Fruit fly (Drosophila melanogaster) whole organism, prepupa: Measurements from ENCODE around the gene CG13288.

ENCODE experiments used
- CG10631 ChIP-seq: fragments of 200-800 bp; sonication (Bioruptor generic); optimal IDR thresholded peaks from 2 replicates; lab custom pipeline; 2016; ENCODE audit warnings: missing biosample characterization, missing genetic modification characterization
- CG10669 ChIP-seq: fragments of 200-800 bp; sonication (Bioruptor generic); optimal IDR thresholded peaks from 3 replicates; lab custom pipeline; 2018; ENCODE audit warnings: missing biosample characterization, mild to moderate bottlenecking, missing genetic modification characterization, moderate library complexity
- CG11902 ChIP-seq: fragments of 200-800 bp; sonication (Bioruptor generic); optimal IDR thresholded peaks from 3 replicates; lab custom pipeline; 2016; ENCODE audit warnings: missing biosample characterization, missing genetic modification characterization
- CG15336 ChIP-seq: fragments of 200-800 bp; sonication (Bioruptor generic); IDR thresholded peaks from 2 replicates; pipeline ENCODE4 v1.3.6; 2022; ENCODE audit warnings: missing biosample characterization, missing genetic modification characterization
- CG1621 ChIP-seq: fragments of 200-800 bp; sonication (Bioruptor generic); optimal IDR thresholded peaks from 3 replicates; lab custom pipeline; 2018; ENCODE audit warnings: missing biosample characterization, mild to moderate bottlenecking, missing genetic modification characterization
- CG16779 ChIP-seq: fragments of 200-800 bp; sonication (Bioruptor generic); optimal IDR thresholded peaks from 3 replicates; lab custom pipeline; 2017; ENCODE audit warnings: missing biosample characterization, mild to moderate bottlenecking, missing genetic modification characterization
- CG3032 ChIP-seq: fragments of 200-800 bp; optimal IDR thresholded peaks from 2 replicates; lab custom pipeline; 2019; ENCODE audit warnings: missing biosample characterization, mild to moderate bottlenecking, missing genetic modification characterization, moderate library complexity
- CG31627 ChIP-seq: fragments of 200-800 bp; sonication (Bioruptor generic); optimal IDR thresholded peaks from 3 replicates; lab custom pipeline; 2016; ENCODE audit warnings: missing biosample characterization, missing genetic modification characterization
- CG32006 ChIP-seq: fragments of 200-800 bp; sonication (Bioruptor generic); optimal IDR thresholded peaks from 3 replicates; lab custom pipeline; 2017; ENCODE audit warnings: missing biosample characterization, mild to moderate bottlenecking, missing genetic modification characterization
- CG34406 ChIP-seq: fragments of 200-800 bp; sonication (Bioruptor generic); optimal IDR thresholded peaks from 3 replicates; lab custom pipeline; 2016; ENCODE audit warnings: missing biosample characterization, missing genetic modification characterization
- CG3919 ChIP-seq: fragments of 200-800 bp; sonication (Bioruptor generic); optimal IDR thresholded peaks from 3 replicates; lab custom pipeline; 2016; ENCODE audit warnings: missing biosample characterization, missing genetic modification characterization
- CG6163 ChIP-seq: fragments of 200-800 bp; sonication (Bioruptor generic); IDR thresholded peaks from 3 replicates; pipeline ENCODE4 v1.3.6; 2022; ENCODE audit warnings: missing biosample characterization, missing genetic modification characterization
- CG6276 ChIP-seq: fragments of 200-800 bp; sonication (Bioruptor generic); optimal IDR thresholded peaks from 2 replicates; lab custom pipeline; 2017; ENCODE audit warnings: missing biosample characterization, mild to moderate bottlenecking, missing genetic modification characterization
- CG6808 ChIP-seq: fragments of 200-800 bp; sonication (Bioruptor generic); optimal IDR thresholded peaks from 3 replicates; lab custom pipeline; 2017; ENCODE audit warnings: missing biosample characterization, missing genetic modification characterization, mild to moderate bottlenecking, moderate library complexity, missing genetic modification reagents
- CG6854 ChIP-seq: fragments of 200-800 bp; sonication (Bioruptor generic); optimal IDR thresholded peaks from 2 replicates; lab custom pipeline; 2017; ENCODE audit warnings: missing biosample characterization, mild to moderate bottlenecking, missing genetic modification characterization
- CG8119 ChIP-seq: fragments of 200-800 bp; sonication (Bioruptor generic); IDR thresholded peaks from 3 replicates; pipeline ENCODE4 v1.3.6; 2022; ENCODE audit warnings: missing biosample characterization, missing genetic modification characterization
- CG8319 ChIP-seq: fragments of 200-800 bp; sonication (Bioruptor generic); optimal IDR thresholded peaks from 3 replicates; lab custom pipeline; 2016; ENCODE audit warnings: missing biosample characterization, missing genetic modification characterization
- CG8632 ChIP-seq: fragments of 200-800 bp; sonication (Bioruptor generic); optimal IDR thresholded peaks from 3 replicates; lab custom pipeline; 2016; ENCODE audit warnings: missing biosample characterization, missing genetic modification characterization
- CG9139 ChIP-seq: fragments of 200-800 bp; sonication (Bioruptor generic); optimal IDR thresholded peaks from 3 replicates; lab custom pipeline; 2017; ENCODE audit warnings: missing biosample characterization, mild to moderate bottlenecking, missing genetic modification characterization
- Eip75B ChIP-seq: fragments of 200-800 bp; sonication (Bioruptor generic); optimal IDR thresholded peaks from 3 replicates; lab custom pipeline; 2016; ENCODE audit warnings: missing biosample characterization, missing genetic modification characterization
- Eip78C ChIP-seq: fragments of 200-800 bp; sonication (Bioruptor generic); peaks from one replicate; lab custom pipeline; 2016; ENCODE audit warnings: missing biosample characterization, missing genetic modification characterization
- Ets21C ChIP-seq: fragments of 200-800 bp; sonication (Bioruptor generic); optimal IDR thresholded peaks from 3 replicates; lab custom pipeline; 2016; ENCODE audit warnings: missing biosample characterization, missing genetic modification characterization
- Ets96B ChIP-seq: fragments of 200-800 bp; optimal IDR thresholded peaks from 2 replicates; lab custom pipeline; 2019; ENCODE audit warnings: missing biosample characterization, mild to moderate bottlenecking, missing genetic modification characterization, moderate library complexity
- Gug ChIP-seq: fragments of 200-800 bp; sonication (Bioruptor generic); IDR thresholded peaks from 2 replicates; pipeline ENCODE4 v1.3.6; 2022; ENCODE audit warnings: missing biosample characterization, missing genetic modification characterization
- Hr38 ChIP-seq: sonication (Bioruptor generic); optimal IDR thresholded peaks from 2 replicates; lab custom pipeline; 2016; ENCODE audit warnings: missing biosample characterization, missing genetic modification characterization
- Hr39 ChIP-seq: fragments of 200-800 bp; sonication (Bioruptor generic); optimal IDR thresholded peaks from 2 replicates; lab custom pipeline; 2016; ENCODE audit warnings: missing biosample characterization, missing genetic modification characterization
- Hr4 ChIP-seq: fragments of 200-800 bp; sonication (Bioruptor generic); optimal IDR thresholded peaks from 3 replicates; lab custom pipeline; 2016; ENCODE audit warnings: missing biosample characterization, missing genetic modification characterization
- Lpt ChIP-seq: fragments of 200-800 bp; sonication (Bioruptor generic); optimal IDR thresholded peaks from 3 replicates; lab custom pipeline; 2016; ENCODE audit warnings: missing biosample characterization, missing genetic modification characterization
- Met ChIP-seq: fragments of 200-800 bp; sonication (Bioruptor generic); optimal IDR thresholded peaks from 3 replicates; lab custom pipeline; 2016; ENCODE audit warnings: missing biosample characterization, missing genetic modification characterization
- OdsH ChIP-seq: fragments of 200-800 bp; sonication (Bioruptor generic); optimal IDR thresholded peaks from 3 replicates; lab custom pipeline; 2016; ENCODE audit warnings: missing biosample characterization, missing genetic modification characterization
- Smox ChIP-seq: fragments of 200-800 bp; sonication (Bioruptor generic); optimal IDR thresholded peaks from 3 replicates; lab custom pipeline; 2016; ENCODE audit warnings: missing biosample characterization, missing genetic modification characterization
- Sox102F ChIP-seq: fragments of 200-800 bp; sonication (Bioruptor generic); optimal IDR thresholded peaks from 2 replicates; lab custom pipeline; 2016; ENCODE audit warnings: missing biosample characterization, mild to moderate bottlenecking, missing genetic modification characterization
- Sox14 ChIP-seq: fragments of 200-800 bp; sonication (Bioruptor generic); optimal IDR thresholded peaks from 3 replicates; lab custom pipeline; 2016; ENCODE audit warnings: missing biosample characterization, missing genetic modification characterization
- cyc ChIP-seq: fragments of 200-800 bp; sonication (Bioruptor generic); optimal IDR thresholded peaks from 3 replicates; lab custom pipeline; 2016; ENCODE audit warnings: missing biosample characterization, missing genetic modification characterization
- dac ChIP-seq: fragments of 200-800 bp; sonication (Bioruptor generic); optimal IDR thresholded peaks from 2 replicates; lab custom pipeline; 2017; ENCODE audit warnings: missing biosample characterization, mild to moderate bottlenecking, missing genetic modification characterization
- dsx ChIP-seq: fragments of 200-800 bp; optimal IDR thresholded peaks from 3 replicates; lab custom pipeline; 2019; ENCODE audit warnings: missing biosample characterization, mild to moderate bottlenecking, missing genetic modification characterization, moderate library complexity; ENCODE audit not compliant: poor library complexity, severe bottlenecking
- eg ChIP-seq: fragments of 200-800 bp; sonication (Bioruptor generic); IDR thresholded peaks from 3 replicates; pipeline ENCODE4 v1.3.6; 2022; ENCODE audit warnings: missing biosample characterization, missing genetic modification characterization
- esn ChIP-seq: fragments of 200-800 bp; sonication (Bioruptor generic); optimal IDR thresholded peaks from 2 replicates; lab custom pipeline; 2016; ENCODE audit warnings: missing biosample characterization, mild to moderate bottlenecking, missing genetic modification characterization, moderate library complexity
- fd59A ChIP-seq: fragments of 200-800 bp; sonication (Bioruptor generic); optimal IDR thresholded peaks from 2 replicates; lab custom pipeline; 2017; ENCODE audit warnings: missing biosample characterization, mild to moderate bottlenecking, missing genetic modification characterization, missing genetic modification reagents
- fd85E ChIP-seq: fragments of 200-800 bp; sonication (Bioruptor generic); optimal IDR thresholded peaks from 3 replicates; lab custom pipeline; 2016; ENCODE audit warnings: missing biosample characterization, missing genetic modification characterization
- fkh ChIP-seq: fragments of 200-800 bp; sonication (Bioruptor generic); optimal IDR thresholded peaks from 3 replicates; lab custom pipeline; 2017; ENCODE audit warnings: missing biosample characterization, mild to moderate bottlenecking, missing genetic modification characterization, moderate library complexity
- net ChIP-seq: fragments of 200-800 bp; sonication (Bioruptor generic); optimal IDR thresholded peaks from 3 replicates; lab custom pipeline; 2016; ENCODE audit warnings: missing biosample characterization, missing genetic modification characterization
- pdm3 ChIP-seq: fragments of 200-800 bp; sonication (Bioruptor generic); optimal IDR thresholded peaks from 3 replicates; lab custom pipeline; 2016; ENCODE audit warnings: missing biosample characterization, missing genetic modification characterization
- salr ChIP-seq, 2 experiments: fragments of 200-800 bp; sonication (Bioruptor generic); optimal IDR thresholded peaks; 3 replicates each; lab custom pipeline; 2016 to 2018; ENCODE audit warnings: missing biosample characterization in 2 of 2, missing genetic modification characterization in 2 of 2, mild to moderate bottlenecking in 1 of 2
- ss ChIP-seq, 2 experiments: fragments of 200-800 bp; sonication (Bioruptor generic); optimal IDR thresholded peaks; 2 replicates in 1 of 2; 3 replicates in 1 of 2; lab custom pipeline; 2017 to 2018; ENCODE audit warnings: mild to moderate bottlenecking in 2 of 2, missing biosample characterization in 2 of 2, missing genetic modification characterization in 2 of 2, moderate library complexity in 1 of 2
- topi ChIP-seq: fragments of 200-800 bp; sonication (Bioruptor generic); optimal IDR thresholded peaks from 3 replicates; lab custom pipeline; 2016; ENCODE audit warnings: missing biosample characterization, missing genetic modification characterization
- vri ChIP-seq: fragments of 200-800 bp; sonication (Bioruptor generic); optimal IDR thresholded peaks from 3 replicates; lab custom pipeline; 2016; ENCODE audit warnings: missing biosample characterization, mild to moderate bottlenecking, missing genetic modification characterization

The CG13288 gene

DNA sequence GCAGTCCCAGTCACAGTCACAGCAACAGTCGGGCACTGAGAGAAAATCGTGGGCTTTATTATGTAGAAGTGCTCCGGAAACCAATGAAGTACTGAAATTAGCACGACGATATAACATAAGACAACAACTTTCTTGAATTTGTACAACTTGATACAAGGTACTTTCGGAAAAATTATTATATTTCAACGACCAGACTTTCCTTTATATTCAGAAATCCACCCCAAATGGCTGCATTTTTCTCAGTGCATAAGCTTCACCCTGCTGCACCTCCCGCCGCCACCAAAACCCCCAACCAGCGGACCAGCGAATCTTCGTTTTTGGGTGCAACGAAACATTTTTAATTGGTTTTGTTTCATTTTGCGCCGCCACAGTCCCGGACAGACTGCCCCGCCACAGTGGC lies 44.2 kb upstream of the CG13288 start (continued):
- peak; percentile 93 for TF ChIP-seq Eip78C (GFP tag; lab: Kevin White, UChicago)
- no peak for TF ChIP-seq eg (GFP tag; lab: Robert Waterston, UW)
- TF ChIP-seq CG3032 (tag; lab: Kevin White, UChicago) = peak; percentile 59
- TF ChIP-seq CG15336 (GFP tag; lab: Robert Waterston, UW) = no peak
- TF ChIP-seq CG6276 (GFP tag; lab: Kevin White, UChicago) = no peak
- TF ChIP-seq CG8119 (GFP tag; lab: Robert Waterston, UW) = no peak
- TF ChIP-seq Hr39 (GFP tag; lab: Kevin White, UChicago) = peak; percentile 65
- TF ChIP-seq CG16779 (tag; lab: Kevin White, UChicago) = peak; percentile 35
- peak; percentile 58 for TF ChIP-seq CG8632
- no peak for TF ChIP-seq Gug
- peak; percentile 72 for TF ChIP-seq Met (GFP tag; lab: Kevin White, UChicago)
- TF ChIP-seq Eip75B (GFP tag; lab: Kevin White, UChicago) = peak; percentile 65
- peak in 1 of 2 experiments; percentile 11 for TF ChIP-seq salr (GFP tag; optimal IDR thresholded peaks at IDR 0.05; lab: Kevin White, UChicago)
- peak; percentile 70 for TF ChIP-seq CG31627 (GFP tag; lab: Kevin White, UChicago)
- peak; percentile 2 for TF ChIP-seq CG9139
- TF ChIP-seq CG3919 = peak; percentile 73
- peak; percentile 57 for TF ChIP-seq OdsH (GFP tag; lab: Kevin White, UChicago)
- no peak for TF ChIP-seq fkh
- TF ChIP-seq Hr38 (GFP tag; lab: Kevin White, UChicago) = no peak
- TF ChIP-seq CG6808 (GFP tag; lab: Kevin White, UChicago) = peak; percentile 68
- peak; percentile 69 for TF ChIP-seq esn
- peak; percentile 61 for TF ChIP-seq Ets96B

DNA sequence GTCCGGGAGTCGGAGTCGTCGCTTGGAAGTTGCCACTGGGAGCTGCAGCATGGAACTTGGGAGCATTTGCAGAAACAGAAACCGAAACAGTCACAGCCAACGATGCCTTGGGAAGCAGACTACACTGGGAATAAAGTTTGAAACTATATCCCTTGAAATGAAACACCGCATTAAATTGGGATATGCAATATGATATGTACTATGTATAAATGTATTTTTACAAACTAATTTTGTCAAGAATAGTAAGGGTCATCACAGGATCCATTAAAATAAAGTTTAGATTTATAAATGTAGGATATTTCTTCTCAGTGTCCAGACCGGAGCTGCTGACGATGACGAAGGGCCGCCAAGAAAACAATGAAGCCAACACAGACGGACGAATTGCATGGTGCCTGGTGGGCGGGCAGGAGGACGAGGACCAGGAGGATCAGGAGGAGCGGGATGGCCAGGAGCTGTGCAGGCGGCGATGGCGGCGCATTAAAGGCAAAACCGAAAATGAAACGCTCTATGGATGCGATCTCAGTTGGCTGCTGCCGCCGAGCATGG lies 43.2 kb upstream of the CG13288 start:
- TF ChIP-seq CG11902 (GFP tag; lab: Kevin White, UChicago) = no peak
- no peak for TF ChIP-seq CG15336 (GFP tag; lab: Robert Waterston, UW)
- no peak for TF ChIP-seq eg (GFP tag; lab: Robert Waterston, UW)
- TF ChIP-seq CG32006 = no peak
- peak; percentile 39 for TF ChIP-seq Smox
- no peak for TF ChIP-seq dac
- TF ChIP-seq OdsH (GFP tag; lab: Kevin White, UChicago) = peak; percentile 8
- peak; percentile 26 for TF ChIP-seq CG1621 (tag; lab: Kevin White, UChicago)
- TF ChIP-seq CG3032 (tag; lab: Kevin White, UChicago) = peak; percentile 58
- TF ChIP-seq Sox14 = peak; percentile 34
- peak; percentile 29 for TF ChIP-seq CG10631 (GFP tag; lab: Kevin White, UChicago)
- no peak for TF ChIP-seq CG6854 (GFP tag; lab: Kevin White, UChicago)
- TF ChIP-seq dsx (GFP tag; lab: Kevin White, UChicago) = peak; percentile 67
- no peak for TF ChIP-seq Gug
- no peak for TF ChIP-seq Hr4 (GFP tag; lab: Kevin White, UChicago)
- peak; percentile 59 for TF ChIP-seq Met (GFP tag; lab: Kevin White, UChicago)
- 0 out of 3 replicates have a peak, but pooled peaks have one; percentile 38 for TF ChIP-seq CG6163 (GFP tag; lab: Robert Waterston, UW)
- peak; percentile 89 for TF ChIP-seq Eip78C (GFP tag; lab: Kevin White, UChicago)
- TF ChIP-seq CG8632 = peak; percentile 10
- peak; percentile 4 for TF ChIP-seq Sox102F (GFP tag; lab: Kevin White, UChicago)
- peak; percentile 8 for TF ChIP-seq cyc
- peak; percentile 52 for TF ChIP-seq CG10669
- TF ChIP-seq CG9139 = peak; percentile 7
- peak; percentile 23 for TF ChIP-seq esn
- TF ChIP-seq CG34406 = peak; percentile 30
- peak; percentile 22 for TF ChIP-seq pdm3 (GFP tag; lab: Kevin White, UChicago)
- TF ChIP-seq ss (GFP tag; optimal IDR thresholded peaks at IDR 0.05; lab: Kevin White, UChicago) = peak; percentile 27 to 32
- no peak for TF ChIP-seq Ets21C (GFP tag; lab: Kevin White, UChicago)
- peak; percentile 38 for TF ChIP-seq fd59A
- TF ChIP-seq topi (GFP tag; lab: Kevin White, UChicago) = peak; percentile 34
- TF ChIP-seq CG6808 (GFP tag; lab: Kevin White, UChicago) = peak; percentile 50
- TF ChIP-seq fkh = no peak
- no peak for TF ChIP-seq fd85E
- no peak for TF ChIP-seq Hr38 (GFP tag; lab: Kevin White, UChicago)
- TF ChIP-seq Lpt (GFP tag; lab: Kevin White, UChicago) = no peak
- no peak for TF ChIP-seq CG8319
- peak; percentile 3 for TF ChIP-seq vri (GFP tag; lab: Kevin White, UChicago)
- TF ChIP-seq Hr39 (GFP tag; lab: Kevin White, UChicago) = peak; percentile 12
- no peak for TF ChIP-seq net (GFP tag; lab: Kevin White, UChicago)
- peak; percentile 15 for TF ChIP-seq Eip75B (GFP tag; lab: Kevin White, UChicago)
